Worm (Caenorhabditis elegans) whole organism, mixed stage, embryonic: Measurements from ENCODE around the gene sir-2.2.

ENCODE experiments used
- bed-3 ChIP-seq: fragments of 200-800 bp; sonication (Bioruptor generic); optimal IDR thresholded peaks from 3 replicates; lab custom pipeline; 2018; ENCODE audit warnings: mild to moderate bottlenecking, missing genetic modification characterization, moderate library complexity, missing compliant biosample characterization
- ceh-43 ChIP-seq: fragments of 200-800 bp; sonication (Bioruptor generic); optimal IDR thresholded peaks from 2 replicates; lab custom pipeline; 2018; ENCODE audit warnings: mild to moderate bottlenecking, missing genetic modification characterization, moderate library complexity, missing compliant biosample characterization
- elt-1 ChIP-seq: sonication (generic microtip); optimal IDR thresholded peaks from 2 replicates; lab custom pipeline; 2017; ENCODE audit warnings: missing genetic modification characterization, mild to moderate bottlenecking, missing compliant biosample characterization, antibody characterized with exemption, moderate library complexity, borderline replicate concordance; ENCODE audit not compliant: insufficient read depth
- nhr-28 ChIP-seq: fragments of 150-350 bp; optimal IDR thresholded peaks from 2 replicates; lab custom pipeline; 2014; ENCODE audit warnings: missing biosample characterization, missing genetic modification characterization
- sptf-1 ChIP-seq: sonication (generic microtip); optimal IDR thresholded peaks from 2 replicates; lab custom pipeline; 2017; ENCODE audit warnings: mild to moderate bottlenecking, missing genetic modification characterization, moderate library complexity, missing compliant biosample characterization
- unc-39 ChIP-seq: fragments of 150-350 bp; optimal IDR thresholded peaks from 2 replicates; lab custom pipeline; 2014; ENCODE audit warnings: missing biosample characterization, missing genetic modification characterization

DNA sequence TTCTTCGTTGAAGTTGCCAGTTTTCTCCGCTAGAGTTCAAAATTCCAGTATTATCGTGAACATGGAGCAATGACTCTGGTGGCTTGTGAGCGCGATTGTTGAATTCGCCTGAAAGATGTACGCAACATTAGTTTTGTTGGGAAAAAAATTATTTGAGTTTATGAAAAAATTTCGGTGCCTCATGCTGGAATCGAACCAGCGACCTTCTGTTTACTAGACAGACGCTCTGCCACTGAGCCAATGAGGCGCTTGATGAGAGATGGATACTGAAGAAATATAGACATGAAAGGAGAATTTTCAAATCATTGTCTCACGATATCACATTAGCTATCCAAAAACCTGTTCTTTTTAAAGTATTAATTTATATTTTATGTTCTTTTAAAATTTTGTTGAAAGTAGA, 44.4 kb upstream of the sir-2.2 start:
- TF ChIP-seq unc-39 (tag; lab: Kevin White, UChicago): no peak
- TF ChIP-seq elt-1 (tag; lab: Kevin White, UChicago): no peak
- TF ChIP-seq bed-3 (GFP tag; lab: Kevin White, UChicago): no peak
- TF ChIP-seq ceh-43: no peak
- TF ChIP-seq nhr-28: no peak
- TF ChIP-seq sptf-1 (tag; lab: Kevin White, UChicago): no peak
